Fruit fly (Drosophila melanogaster): ENCODE data around the gene Tom20.

The Tom20 gene

DNA sequence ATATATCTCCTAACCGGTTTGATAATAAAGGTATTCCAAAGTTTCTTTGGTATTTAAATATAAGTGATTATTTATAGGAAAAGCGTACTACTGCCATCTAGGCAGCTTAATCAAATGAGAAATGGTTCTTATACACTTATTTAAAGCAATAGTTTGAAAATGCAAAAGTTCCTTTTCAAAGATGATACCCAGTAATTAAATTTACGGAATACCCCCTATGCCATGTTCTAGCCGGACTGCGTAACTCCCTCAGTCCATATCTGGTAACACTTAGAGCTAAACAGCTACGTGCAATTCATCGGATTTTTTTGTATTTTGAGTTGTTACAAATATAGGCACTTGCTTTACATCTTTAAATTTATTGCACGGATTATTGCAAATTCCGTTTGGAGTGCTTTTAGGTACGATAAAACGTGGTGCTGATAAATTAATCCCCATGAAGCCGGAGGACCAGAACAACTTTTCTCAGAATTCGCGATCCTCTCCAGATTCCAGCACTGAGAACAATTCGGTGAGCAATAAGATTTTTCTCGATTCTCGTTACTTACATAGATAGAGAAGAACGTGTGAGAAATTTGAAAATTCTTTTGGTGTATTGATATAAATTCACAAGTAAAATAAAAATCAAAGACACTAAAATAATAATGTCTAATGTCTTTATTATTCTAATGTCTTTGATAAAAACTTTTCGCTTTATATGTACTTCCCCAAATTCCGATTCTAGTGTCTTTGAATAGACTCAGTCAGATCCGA lies 2.2 kb downstream of the Tom20 start, which contains the start of gene CG7668 (continued):
- TF ChIP-seq BtbVII (GFP tag; optimal IDR thresholded peaks at IDR 0.05) (peak; percentile 87), CG7357 (GFP tag; IDR thresholded peaks at IDR 0.05) (peak; percentile 72), tna (GFP tag; IDR thresholded peaks at IDR 0.05; ENCODE audit: partially characterized antibody) (no peak), pnt (GFP tag; optimal IDR thresholded peaks at IDR 0.05) (peak; percentile 85), CG33213 (GFP tag; optimal IDR thresholded peaks at IDR 0.05) (peak; percentile 82), mam (GFP tag; optimal IDR thresholded peaks at IDR 0.05) (peak; percentile 89), CG4360 (GFP tag; IDR thresholded peaks at IDR 0.05) (peak; percentile 64), CG12942 (GFP tag; optimal IDR thresholded peaks at IDR 0.05) (peak; percentile 86), CG7745 (tag; optimal IDR thresholded peaks at IDR 0.05) (no peak), CG14050 (GFP tag; IDR thresholded peaks at IDR 0.05) (peak; percentile 89), wdn (GFP tag; IDR thresholded peaks at IDR 0.05) (peak; percentile 86; the same call in 1 of the 2 replicates), Doc2 (GFP tag; IDR thresholded peaks at IDR 0.05) (no peak), Doc3 (GFP tag; IDR thresholded peaks at IDR 0.05; ENCODE audit: partially characterized antibody) (no peak), lov (optimal IDR thresholded peaks at IDR 0.05) (no peak), lov (GFP tag; IDR thresholded peaks at IDR 0.05) (peak; percentile 87), B-H2 (GFP tag; optimal IDR thresholded peaks at IDR 0.05) (peak; percentile 87), twi (tag; optimal IDR thresholded peaks at IDR 0.05) (peak; percentile 83), Xrp1 (GFP tag; IDR thresholded peaks at IDR 0.05) (peak; percentile 93), wek (GFP tag; optimal IDR thresholded peaks at IDR 0.05) (peak; percentile 98), sens-2 (GFP tag; IDR thresholded peaks at IDR 0.05) (peak; percentile 88), Sry-δ (GFP tag; optimal IDR thresholded peaks at IDR 0.05) (peak; percentile 56), bsh (GFP tag; optimal IDR thresholded peaks at IDR 0.05) (peak; percentile 50 to 92), yki (optimal IDR thresholded peaks at IDR 0.05) (no peak), HLHmδ (GFP tag; optimal IDR thresholded peaks at IDR 0.05) (no peak), Dip3 (GFP tag; optimal IDR thresholded peaks at IDR 0.05) (peak; percentile 79), nau (GFP tag; optimal IDR thresholded peaks at IDR 0.05) (peak; percentile 78), CG5245 (GFP tag; optimal IDR thresholded peaks at IDR 0.05) (peak; percentile 69), CG11093 (GFP tag; IDR thresholded peaks at IDR 0.05) (peak; percentile 73; the same call in 2 of the 3 replicates), CG10366 (GFP tag; IDR thresholded peaks at IDR 0.05) (peak; percentile 87; the same call in 1 of the 2 replicates), CG13287 (GFP tag; IDR thresholded peaks at IDR 0.05; ENCODE audit: partially characterized antibody) (peak; percentile 32; the same call in 1 of the 2 replicates), CG3838 (GFP tag; optimal IDR thresholded peaks at IDR 0.05) (peak; percentile 41), gt (GFP tag; IDR thresholded peaks at IDR 0.05) (no peak), emc (GFP tag; optimal IDR thresholded peaks at IDR 0.05) (peak; percentile 68), ci (GFP tag; IDR thresholded peaks at IDR 0.05) (peak; percentile 97; the same call in 2 of the 3 replicates), ssp (GFP tag; IDR thresholded peaks at IDR 0.05) (no peak; the same call in none of the 2 replicates), CG8944 (GFP tag; optimal IDR thresholded peaks at IDR 0.05) (peak; percentile 87), Taf1 (GFP tag; IDR thresholded peaks at IDR 0.05) (peak; percentile 81; the same call in 1 of the 2 replicates), psq (GFP tag; optimal IDR thresholded peaks at IDR 0.05) (peak; percentile 55), Nf-YA (GFP tag; IDR thresholded peaks at IDR 0.05) (peak; percentile 75), Scr (GFP tag; IDR thresholded peaks at IDR 0.05; ENCODE audit: partially characterized antibody) (peak; percentile 9; the same call in 1 of the 2 replicates), bigmax (GFP tag; optimal IDR thresholded peaks at IDR 0.05) (no peak), CG12155 (GFP tag; optimal IDR thresholded peaks at IDR 0.05) (peak; percentile 85), h (optimal IDR thresholded peaks at IDR 0.05) (no peak), jigr1 (GFP tag; IDR thresholded peaks at IDR 0.05) (peak; percentile 60; the same call in 1 of the 3 replicates), CG17612 (GFP tag; IDR thresholded peaks at IDR 0.05) (no peak; the same call in 1 of the 2 replicates), gsb-n (tag; optimal IDR thresholded peaks at IDR 0.05) (peak; percentile 87), CG18619 (GFP tag; optimal IDR thresholded peaks at IDR 0.05) (peak; percentile 81), Ada2b (GFP tag; IDR thresholded peaks at IDR 0.05) (peak; percentile 93), CG17385 (GFP tag; optimal IDR thresholded peaks at IDR 0.05) (peak; percentile 84), chif (GFP tag; optimal IDR thresholded peaks at IDR 0.05) (peak; percentile 71 to 91)
